Worm (Caenorhabditis elegans) whole organism, L3 larva: ENCODE measurements around the gene snb-7.

Experiments used
- R02D3.7 ChIP-seq: fragments of 150-350 bp; optimal IDR thresholded peaks from 2 replicates; lab custom pipeline; 2014; ENCODE audit warnings: missing biosample characterization, missing genetic modification characterization
- ZK546.5 ChIP-seq: sonication (generic microtip); optimal IDR thresholded peaks from 2 replicates; lab custom pipeline; 2017; ENCODE audit warnings: missing biosample characterization, missing genetic modification characterization
- aly-2 ChIP-seq: fragments of 150-350 bp; optimal IDR thresholded peaks from 2 replicates; lab custom pipeline; 2014; ENCODE audit warnings: missing biosample characterization, missing genetic modification characterization
- eor-1 ChIP-seq, 2 experiments: fragments of 150-350 bp; optimal IDR thresholded peaks; 2 replicates each; lab custom pipeline; 2014 to 2018; ENCODE audit warnings: missing biosample characterization in 2 of 2, missing genetic modification characterization in 2 of 2
- mdl-1 ChIP-seq: fragments of 150-350 bp; optimal IDR thresholded peaks from 2 replicates; lab custom pipeline; 2014; ENCODE audit warnings: missing biosample characterization, missing genetic modification characterization
- nhr-11 ChIP-seq: fragments of 150-350 bp; optimal IDR thresholded peaks from 2 replicates; lab custom pipeline; 2014; ENCODE audit warnings: missing biosample characterization, missing genetic modification characterization
- nhr-237 ChIP-seq: fragments of 150-350 bp; optimal IDR thresholded peaks from 2 replicates; lab custom pipeline; 2014; ENCODE audit warnings: missing biosample characterization, missing genetic modification characterization
- nhr-77 ChIP-seq: fragments of 150-350 bp; optimal IDR thresholded peaks from 2 replicates; lab custom pipeline; 2014; ENCODE audit warnings: missing biosample characterization, missing genetic modification characterization
- pqm-1 ChIP-seq: fragments of 150-350 bp; optimal IDR thresholded peaks from 2 replicates; lab custom pipeline; 2017; ENCODE audit warnings: missing biosample characterization, missing genetic modification characterization, inconsistent platforms
- unc-62 ChIP-seq: fragments of 150-350 bp; sonication (generic microtip); optimal IDR thresholded peaks from 4 replicates; lab custom pipeline; 2014; ENCODE audit warnings: missing biosample characterization, missing genetic modification reagents, missing genetic modification characterization

ce11 chrIV:12596960-12597359 lies 36.3 kb downstream of the snb-7 start:
- TF ChIP-seq pqm-1 (no peak), ZK546.5 (tag; lab: Kevin White, UChicago) (no peak), aly-2 (tag; lab: Kevin White, UChicago) (no peak), nhr-237 (tag; lab: Kevin White, UChicago) (no peak), mdl-1 (tag; lab: Kevin White, UChicago) (no peak), R02D3.7 (tag; lab: Kevin White, UChicago) (no peak), nhr-77 (tag; lab: Kevin White, UChicago) (no peak), nhr-11 (tag; lab: Kevin White, UChicago) (no peak), eor-1 (tag; optimal IDR thresholded peaks at IDR 0.05; lab: Kevin White, UChicago) (no peak), unc-62 (no peak)
